Fruit fly (Drosophila melanogaster): ENCODE results near the gene CG11504.

Gene CG11504

DNA sequence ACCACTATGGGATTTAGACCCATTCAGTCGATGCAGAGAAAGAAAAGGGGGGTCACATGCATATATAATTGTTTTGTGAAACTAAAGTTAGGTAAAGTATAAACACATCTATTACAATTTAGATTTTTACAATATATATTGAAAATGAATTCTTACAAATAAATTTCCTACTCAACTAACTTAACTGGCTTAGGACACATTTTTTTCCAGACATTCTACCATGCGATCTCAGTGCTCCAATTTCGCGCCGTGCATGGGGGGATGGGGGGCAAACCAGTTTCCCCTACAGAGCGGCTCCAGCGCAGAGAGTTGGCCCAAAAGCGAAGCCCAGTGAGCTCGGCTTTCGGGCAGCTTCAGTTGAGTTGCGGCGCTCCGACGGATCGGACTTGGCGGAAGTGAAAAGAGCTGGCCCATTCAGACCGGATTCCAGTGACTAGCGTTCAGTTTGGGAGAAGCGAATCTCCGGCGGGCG lies 14.6 kb upstream of the CG11504 start, which contains the start of gene CG7896 (continued):
- peak; percentile 67; the same call in 1 of the 2 replicates for TF ChIP-seq ranshi (GFP tag; IDR thresholded peaks at IDR 0.05)
- TF ChIP-seq btn (GFP tag; optimal IDR thresholded peaks at IDR 0.05): no peak
- TF ChIP-seq CG5180 (GFP tag; optimal IDR thresholded peaks at IDR 0.05): peak; percentile 40
- peak; percentile 86 for TF ChIP-seq CG17361 (GFP tag; IDR thresholded peaks at IDR 0.05)
- TF ChIP-seq Dad (GFP tag; optimal IDR thresholded peaks at IDR 0.05): no peak
- TF ChIP-seq CG17612 (GFP tag; IDR thresholded peaks at IDR 0.05): peak; percentile 67
- TF ChIP-seq gcm2 (GFP tag; optimal IDR thresholded peaks at IDR 0.05): no peak
- TF ChIP-seq CG13894 (tag; optimal IDR thresholded peaks at IDR 0.05): no peak
- peak; percentile 31 for TF ChIP-seq CG6765 (GFP tag; optimal IDR thresholded peaks at IDR 0.05)
- peak; percentile 61 for TF ChIP-seq CG33557 (GFP tag; optimal IDR thresholded peaks at IDR 0.05)
- TF ChIP-seq Tbp (GFP tag; optimal IDR thresholded peaks at IDR 0.05): no peak
- no peak for TF ChIP-seq gfzf (GFP tag; optimal IDR thresholded peaks at IDR 0.05)
- no peak for TF ChIP-seq abd-A (tag; optimal IDR thresholded peaks at IDR 0.05)
- peak; percentile 88 for TF ChIP-seq Rfx (GFP tag; IDR thresholded peaks at IDR 0.05)
- peak; percentile 82 for TF ChIP-seq ken (GFP tag; IDR thresholded peaks at IDR 0.05)
- no peak for TF ChIP-seq p53 (GFP tag; optimal IDR thresholded peaks at IDR 0.05)
- TF ChIP-seq CG10654 (GFP tag; optimal IDR thresholded peaks at IDR 0.05): no peak
- 0 out of 2 replicates have a peak, but pooled peaks have one; percentile 37 for TF ChIP-seq klu (GFP tag; IDR thresholded peaks at IDR 0.05)
- TF ChIP-seq eyg (GFP tag; optimal IDR thresholded peaks at IDR 0.05): no peak
- TF ChIP-seq CG10431 (GFP tag; optimal IDR thresholded peaks at IDR 0.05): no peak
- TF ChIP-seq Lpt (GFP tag; optimal IDR thresholded peaks at IDR 0.05): no peak
- peak; percentile 59; the same call in 1 of the 3 replicates for TF ChIP-seq otp (GFP tag; IDR thresholded peaks at IDR 0.05)
- peak; percentile 60 for TF ChIP-seq Chrac-16 (GFP tag; optimal IDR thresholded peaks at IDR 0.05)
- no peak for TF ChIP-seq CG14965 (GFP tag; optimal IDR thresholded peaks at IDR 0.05; ENCODE audit: borderline replicate concordance)
- no peak for TF ChIP-seq CkIIα-i1 (GFP tag; IDR thresholded peaks at IDR 0.05)
- no peak; the same call in 2 of the 3 replicates for TF ChIP-seq Opbp (GFP tag; IDR thresholded peaks at IDR 0.05; ENCODE audit: partially characterized antibody)
- no peak for TF ChIP-seq CG9797 (GFP tag; optimal IDR thresholded peaks at IDR 0.05)
- peak; percentile 89 for TF ChIP-seq nmo (GFP tag; optimal IDR thresholded peaks at IDR 0.05)
- peak; percentile 72 for TF ChIP-seq sens (GFP tag)
- TF ChIP-seq CG12219 (GFP tag; optimal IDR thresholded peaks at IDR 0.05): peak; percentile 54
- TF ChIP-seq bab2 (GFP tag; optimal IDR thresholded peaks at IDR 0.05): peak; percentile 20

DNA sequence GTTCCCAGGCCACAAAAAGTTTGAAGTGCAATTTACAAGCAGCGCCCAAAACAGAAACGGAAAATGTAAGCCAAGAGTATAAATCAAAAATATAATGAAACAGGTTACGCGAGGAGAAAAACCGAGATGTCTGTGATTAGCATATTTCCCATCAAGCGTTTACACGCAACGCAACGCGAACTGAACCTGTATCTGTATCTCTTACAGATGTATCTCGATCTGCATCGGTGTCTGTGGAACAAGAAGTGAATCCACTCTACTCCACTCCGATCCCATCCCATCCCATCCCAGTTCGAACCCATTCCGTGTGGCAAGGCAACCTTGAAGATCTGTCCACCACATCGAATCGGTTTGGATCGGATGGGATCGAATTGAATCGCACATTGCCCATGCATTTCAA lies 13.8 kb upstream of the CG11504 start:
- TF ChIP-seq CG7556 (GFP tag; optimal IDR thresholded peaks at IDR 0.05) (no peak), grn (GFP tag; optimal IDR thresholded peaks at IDR 0.05) (peak; percentile 74), Dbx (GFP tag; IDR thresholded peaks at IDR 0.05) (no peak), CG12769 (tag; optimal IDR thresholded peaks at IDR 0.05) (peak; percentile 87), vvl (GFP tag; IDR thresholded peaks at IDR 0.05) (peak; percentile 75; the same call in 1 of the 2 replicates), CG8359 (GFP tag; optimal IDR thresholded peaks at IDR 0.05; ENCODE audit: borderline replicate concordance) (no peak), pros (GFP tag; optimal IDR thresholded peaks at IDR 0.05) (peak; percentile 40), gsb-n (tag; optimal IDR thresholded peaks at IDR 0.05) (peak; percentile 18), PHDP (tag; optimal IDR thresholded peaks at IDR 0.05) (no peak), oc (tag; optimal IDR thresholded peaks at IDR 0.05) (peak; percentile 7), CG13296 (GFP tag; optimal IDR thresholded peaks at IDR 0.05) (no peak), abd-A (tag; optimal IDR thresholded peaks at IDR 0.05) (peak; percentile 59), slbo (GFP tag; IDR thresholded peaks at IDR 0.05) (0 out of 2 replicates have a peak, but pooled peaks have one; percentile 2), CG15269 (tag; optimal IDR thresholded peaks at IDR 0.05) (peak; percentile 51)
